Worm (Caenorhabditis elegans): ENCODE results near the gene F53H1.3.

The F53H1.3 gene

ce11 chrIV:1375289-1375688, 46.3 kb downstream of the F53H1.3 start:
- no peak for TF ChIP-seq bed-3 (GFP tag; optimal IDR thresholded peaks at IDR 0.05)
- TF ChIP-seq mab-5 (tag; optimal IDR thresholded peaks at IDR 0.05) = no peak
- TF ChIP-seq pha-4 (tag; optimal IDR thresholded peaks at IDR 0.05) = peak; percentile 51
- TF ChIP-seq elt-3 (tag; optimal IDR thresholded peaks at IDR 0.05) = no peak
- no peak for TF ChIP-seq unc-120 (tag; optimal IDR thresholded peaks at IDR 0.05; ENCODE audit: poor library complexity, severe bottlenecking)
- TF ChIP-seq ztf-11 (tag; optimal IDR thresholded peaks at IDR 0.05) = no peak

DNA sequence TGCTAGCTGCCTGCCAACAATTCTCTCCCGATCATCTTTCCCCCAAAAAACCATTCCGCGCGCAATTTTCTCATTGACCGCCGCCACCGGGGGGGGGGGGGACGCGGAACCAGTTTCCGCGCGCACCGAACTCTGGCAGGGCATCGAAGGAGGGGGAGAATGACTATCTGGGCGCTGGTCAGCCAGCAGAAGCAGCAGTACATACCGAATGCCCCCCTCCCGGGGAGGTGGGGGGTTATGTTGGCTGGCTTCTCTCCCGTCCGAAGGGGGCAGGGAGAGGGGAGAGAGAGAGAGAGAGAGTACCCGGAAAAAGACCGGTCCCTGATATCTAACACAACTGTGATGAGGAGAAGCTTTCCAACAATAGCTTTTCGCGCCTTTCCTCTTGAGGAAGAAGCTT, 48.7 kb downstream of the F53H1.3 start:
- no peak for TF ChIP-seq nhr-76 (tag; optimal IDR thresholded peaks at IDR 0.05)
- peak; percentile 42 for TF ChIP-seq cnd-1 (tag; optimal IDR thresholded peaks at IDR 0.05)
- peak; percentile 28 for TF ChIP-seq drap-1 (GFP tag; optimal IDR thresholded peaks at IDR 0.05)
- peak; percentile 65 for TF ChIP-seq sptf-1 (tag; optimal IDR thresholded peaks at IDR 0.05)
- peak; percentile 55 for TF ChIP-seq M03D4.4 (tag; optimal IDR thresholded peaks at IDR 0.05)
- TF ChIP-seq ham-2 (GFP tag; optimal IDR thresholded peaks at IDR 0.05) = peak; percentile 46
- TF ChIP-seq snpc-4 (tag; optimal IDR thresholded peaks at IDR 0.05) = no peak
- peak; percentile 36 for TF ChIP-seq bed-3 (GFP tag; optimal IDR thresholded peaks at IDR 0.05)
- TF ChIP-seq mls-2 (tag; optimal IDR thresholded peaks at IDR 0.05) = peak; percentile 63

DNA sequence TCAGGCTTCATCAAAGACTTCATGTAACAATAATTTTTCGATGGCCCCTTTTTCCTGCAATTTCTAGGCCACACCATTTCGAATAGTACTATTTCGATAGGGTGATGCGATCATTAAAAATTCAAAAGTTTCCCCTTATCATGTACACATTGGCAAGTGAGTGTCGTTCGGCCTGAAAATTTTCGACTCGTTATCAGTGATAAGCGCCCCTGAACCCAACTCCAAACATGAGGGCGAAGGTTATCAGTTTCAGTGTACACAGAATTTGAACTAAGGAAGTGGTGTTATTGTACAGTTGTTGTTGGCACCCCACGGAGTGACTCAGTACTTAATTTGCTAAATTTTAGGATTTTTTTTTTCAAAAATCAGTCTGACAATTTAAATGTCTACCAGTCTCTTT, 50.0 kb downstream of the F53H1.3 start:
- no peak for TF ChIP-seq drap-1 (GFP tag; optimal IDR thresholded peaks at IDR 0.05)
- TF ChIP-seq flh-1 (GFP tag; optimal IDR thresholded peaks at IDR 0.05) = no peak
- no peak for TF ChIP-seq ceh-43 (GFP tag; optimal IDR thresholded peaks at IDR 0.05)
- TF ChIP-seq unc-39 (tag; optimal IDR thresholded peaks at IDR 0.05) = no peak
- TF ChIP-seq unc-62 (GFP tag; optimal IDR thresholded peaks at IDR 0.05) = no peak
- TF ChIP-seq nhr-2 (tag; optimal IDR thresholded peaks at IDR 0.05) = no peak
- TF ChIP-seq nhr-76 (tag; optimal IDR thresholded peaks at IDR 0.05) = no peak
- TF ChIP-seq sptf-1 (tag; optimal IDR thresholded peaks at IDR 0.05) = no peak
- TF ChIP-seq sem-2 (GFP tag; optimal IDR thresholded peaks at IDR 0.05) = no peak

ce11 chrIV:1380350-1380749, 51.4 kb downstream of the F53H1.3 start:
- TF ChIP-seq mab-5 (tag; optimal IDR thresholded peaks at IDR 0.05) = no peak
- TF ChIP-seq mep-1 (tag; optimal IDR thresholded peaks at IDR 0.05) = no peak

- no peak for TF ChIP-seq lin-13 (tag; optimal IDR thresholded peaks at IDR 0.05)
- TF ChIP-seq bed-3 (GFP tag; optimal IDR thresholded peaks at IDR 0.05) = no peak
- no peak for TF ChIP-seq sptf-1 (tag; optimal IDR thresholded peaks at IDR 0.05)
- TF ChIP-seq ceh-39 (tag; optimal IDR thresholded peaks at IDR 0.05) = no peak
Measured at ce11 chrIV:1381596-1382274, 52.8 kb downstream of the F53H1.3 start.

ce11 chrIV:1385500-1385899, 56.5 kb downstream of the F53H1.3 start:
- TF ChIP-seq ceh-43 (GFP tag; optimal IDR thresholded peaks at IDR 0.05) (no peak), nhr-28 (tag; optimal IDR thresholded peaks at IDR 0.05) (no peak), ces-1 (GFP tag; optimal IDR thresholded peaks at IDR 0.05) (no peak), lin-13 (tag; optimal IDR thresholded peaks at IDR 0.05) (no peak), blmp-1 (tag; optimal IDR thresholded peaks at IDR 0.05) (no peak), unc-120 (tag; optimal IDR thresholded peaks at IDR 0.05; ENCODE audit: poor library complexity, severe bottlenecking) (no peak), tbx-8 (GFP tag; optimal IDR thresholded peaks at IDR 0.05) (no peak), ceh-39 (tag; optimal IDR thresholded peaks at IDR 0.05) (no peak), elt-3 (tag; optimal IDR thresholded peaks at IDR 0.05) (no peak), snpc-4 (tag; optimal IDR thresholded peaks at IDR 0.05) (no peak)

ce11 chrIV:1385915-1386314, 57.0 kb downstream of the F53H1.3 start, which contains the start of gene nhr-41:
Gene nhr-41 (plus strand): TSS chrIV:1386215.
- TF ChIP-seq nhr-237 (tag; optimal IDR thresholded peaks at IDR 0.05) (no peak), sptf-1 (tag; optimal IDR thresholded peaks at IDR 0.05) (peak; percentile 8)
